Worm (Caenorhabditis elegans) whole organism, L1 larva: ENCODE results near the gene frpr-6.

Experiments used
- aha-1 ChIP-seq: fragments of 150-350 bp; optimal IDR thresholded peaks from 2 replicates; lab custom pipeline; 2014; ENCODE audit warnings: missing biosample characterization, missing genetic modification characterization
- ama-1 ChIP-seq: fragments of 150-350 bp; optimal IDR thresholded peaks from 2 replicates; lab custom pipeline; 2014
- blmp-1 ChIP-seq: fragments of 150-350 bp; optimal IDR thresholded peaks from 2 replicates; lab custom pipeline; 2014; ENCODE audit warnings: missing biosample characterization, missing genetic modification characterization
- ceh-63 ChIP-seq: fragments of 200-800 bp; sonication (Bioruptor generic); optimal IDR thresholded peaks from 2 replicates; lab custom pipeline; 2018; ENCODE audit warnings: mild to moderate bottlenecking, missing genetic modification characterization, missing compliant biosample characterization
- ces-1 ChIP-seq: fragments of 150-350 bp; optimal IDR thresholded peaks from 2 replicates; lab custom pipeline; 2014; ENCODE audit warnings: missing biosample characterization, missing genetic modification reagents, missing genetic modification characterization
- dsc-1 ChIP-seq: sonication (generic microtip); optimal IDR thresholded peaks from 2 replicates; lab custom pipeline; 2016; ENCODE audit warnings: mild to moderate bottlenecking, missing genetic modification characterization, missing compliant biosample characterization
- efl-1 ChIP-seq, 4 experiments: fragments of 150-350 bp; optimal IDR thresholded peaks in 3 of 4; peaks in 1 of 4; 1 replicate in 1 of 4; 2 replicates in 3 of 4; lab custom pipeline; 2014; ENCODE audit warnings: missing biosample characterization in 2 of 4, missing genetic modification characterization in 2 of 4, missing genetic modification reagents in 2 of 4
- ets-5 ChIP-seq: fragments of 200-800 bp; sonication (Bioruptor generic); IDR thresholded peaks from 2 replicates; pipeline ENCODE4 v1.3.6; 2022; ENCODE audit warnings: missing genetic modification characterization, missing compliant biosample characterization
- fkh-10 ChIP-seq: sonication (generic microtip); optimal IDR thresholded peaks from 2 replicates; lab custom pipeline; 2017; ENCODE audit warnings: missing biosample characterization, missing genetic modification reagents, missing genetic modification characterization
- grh-1 ChIP-seq: fragments of 200-800 bp; sonication (Bioruptor generic); IDR thresholded peaks from 2 replicates; pipeline ENCODE4 v1.3.6; 2022; ENCODE audit warnings: missing genetic modification reagents, missing genetic modification characterization, missing compliant biosample characterization
- hlh-4 ChIP-seq: sonication (generic microtip); optimal IDR thresholded peaks from 2 replicates; lab custom pipeline; 2016; ENCODE audit warnings: mild to moderate bottlenecking, missing genetic modification characterization, missing compliant biosample characterization
- hpl-2 ChIP-seq: fragments of 150-350 bp; optimal IDR thresholded peaks from 2 replicates; lab custom pipeline; 2014; ENCODE audit warnings: missing biosample characterization, missing genetic modification reagents, missing genetic modification characterization
- lin-14 ChIP-seq: fragments of 200-800 bp; sonication (Bioruptor generic); optimal IDR thresholded peaks from 2 replicates; lab custom pipeline; 2018; ENCODE audit warnings: mild to moderate bottlenecking, missing genetic modification characterization, moderate library complexity, missing compliant biosample characterization
- lin-35 ChIP-seq, 2 experiments: fragments of 150-350 bp; optimal IDR thresholded peaks; 2 replicates each; lab custom pipeline; 2014; ENCODE audit warnings: missing biosample characterization in 2 of 2, missing genetic modification characterization in 2 of 2, missing genetic modification reagents in 2 of 2
- lir-3 ChIP-seq: sonication (generic microtip); optimal IDR thresholded peaks from 2 replicates; lab custom pipeline; 2016; ENCODE audit warnings: mild to moderate bottlenecking, missing genetic modification characterization, moderate library complexity, missing compliant biosample characterization; ENCODE audit not compliant: poor library complexity
- lsy-2 ChIP-seq, 2 experiments: fragments of 150-350 bp; optimal IDR thresholded peaks; 2 replicates each; lab custom pipeline; 2014; ENCODE audit warnings: missing biosample characterization in 2 of 2, missing genetic modification characterization in 2 of 2
- mdl-1 ChIP-seq, 2 experiments: fragments of 150-350 bp; optimal IDR thresholded peaks; 2 replicates each; lab custom pipeline; 2014 to 2017; ENCODE audit warnings: missing biosample characterization in 2 of 2, missing genetic modification characterization in 2 of 2, inconsistent platforms in 1 of 2
- mef-2 ChIP-seq: fragments of 150-350 bp; optimal IDR thresholded peaks from 2 replicates; lab custom pipeline; 2014; ENCODE audit warnings: missing biosample characterization, missing genetic modification characterization
- mep-1 ChIP-seq: fragments of 150-350 bp; optimal IDR thresholded peaks from 2 replicates; lab custom pipeline; 2014; ENCODE audit warnings: missing biosample characterization, missing genetic modification characterization
- nhr-19 ChIP-seq: fragments of 200-800 bp; sonication (Bioruptor generic); conservative IDR thresholded peaks from 2 replicates; pipeline ENCODE4 v1.3.6; 2022; ENCODE audit warnings: missing genetic modification characterization, missing compliant biosample characterization
- nhr-20 ChIP-seq: sonication (generic microtip); optimal IDR thresholded peaks from 2 replicates; lab custom pipeline; 2016; ENCODE audit warnings: mild to moderate bottlenecking, missing genetic modification characterization, missing compliant biosample characterization
- nhr-76 ChIP-seq: sonication (generic microtip); optimal IDR thresholded peaks from 2 replicates; lab custom pipeline; 2017; ENCODE audit warnings: missing biosample characterization, missing genetic modification characterization
- nhr-84 ChIP-seq: sonication (generic microtip); optimal IDR thresholded peaks from 2 replicates; lab custom pipeline; 2017; ENCODE audit warnings: missing biosample characterization, missing genetic modification characterization
- nhr-85 ChIP-seq: sonication (generic microtip); peaks from one replicate; lab custom pipeline; 2016; ENCODE audit warnings: missing genetic modification characterization, inconsistent platforms, missing compliant biosample characterization
- skn-1 ChIP-seq: fragments of 150-350 bp; optimal IDR thresholded peaks from 2 replicates; lab custom pipeline; 2014; ENCODE audit warnings: missing biosample characterization, missing genetic modification characterization
- snpc-4 ChIP-seq: fragments of 150-350 bp; optimal IDR thresholded peaks from 2 replicates; lab custom pipeline; 2014; ENCODE audit warnings: missing biosample characterization, missing genetic modification characterization
- snu-23 ChIP-seq: sonication (generic microtip); optimal IDR thresholded peaks from 2 replicates; lab custom pipeline; 2016; ENCODE audit warnings: missing genetic modification characterization, missing compliant biosample characterization
- swsn-7 ChIP-seq: sonication (generic microtip); optimal IDR thresholded peaks from 2 replicates; lab custom pipeline; 2016; ENCODE audit warnings: missing genetic modification characterization, missing compliant biosample characterization
- tbx-2 ChIP-seq: sonication (generic microtip); optimal IDR thresholded peaks from 2 replicates; lab custom pipeline; 2016; ENCODE audit warnings: missing genetic modification characterization, missing compliant biosample characterization
- unc-62 ChIP-seq: fragments of 150-350 bp; optimal IDR thresholded peaks from 2 replicates; lab custom pipeline; 2014; ENCODE audit warnings: missing biosample characterization, missing genetic modification reagents, missing genetic modification characterization
- unc-98 ChIP-seq: fragments of 200-800 bp; sonication (Bioruptor generic); IDR thresholded peaks from 2 replicates; pipeline ENCODE4 v1.3.6; 2022; ENCODE audit warnings: missing genetic modification characterization, missing compliant biosample characterization
- zip-4 ChIP-seq: fragments of 200-800 bp; sonication (Bioruptor generic); optimal IDR thresholded peaks from 2 replicates; lab custom pipeline; 2018; ENCODE audit warnings: mild to moderate bottlenecking, missing genetic modification characterization, moderate library complexity, missing compliant biosample characterization

Gene frpr-6

ce11 chrV:9074360-9074834 is 26.6 kb downstream of the frpr-6 start (continued):
- TF ChIP-seq ets-5 (GFP tag; lab: Robert Waterston, UW), result no peak
- TF ChIP-seq lin-35 (GFP tag; optimal IDR thresholded peaks at IDR 0.05; lab: Kevin White, UChicago), result peak in 1 of 2 experiments; percentile 28

- TF ChIP-seq lsy-2 (tag; optimal IDR thresholded peaks at IDR 0.05; lab: Kevin White, UChicago) (peak in 1 of 2 experiments; percentile 24), nhr-76 (tag; lab: Kevin White, UChicago) (no peak), tbx-2 (tag; lab: Kevin White, UChicago) (peak; percentile 14), lin-35 (GFP tag; optimal IDR thresholded peaks at IDR 0.05; lab: Kevin White, UChicago) (peak in 1 of 2 experiments; percentile 12), mdl-1 (tag; optimal IDR thresholded peaks at IDR 0.05; lab: Kevin White, UChicago) (peak in 1 of 2 experiments; percentile 22)
Measured at ce11 chrV:9073322-9074038, 27.5 kb downstream of the frpr-6 start, which contains the start of gene oac-50. Gene oac-50 (minus strand): TSS chrV:9073540.

- TF ChIP-seq mep-1 (tag; lab: Kevin White, UChicago) (no peak), grh-1 (no peak), unc-98 (no peak), nhr-84 (tag; lab: Kevin White, UChicago) (no peak), lin-14 (GFP tag; lab: Kevin White, UChicago) (no peak), unc-62 (no peak)
Measured at ce11 chrV:9069680-9070079, 31.3 kb downstream of the frpr-6 start, which contains the start of gene T27E4.5. Gene T27E4.5 (minus strand): TSS chrV:9069780.

ce11 chrV:9067678-9068077 is 33.3 kb downstream of the frpr-6 start, which contains the start of gene fip-2:
Gene fip-2 (plus strand): TSS chrV:9067978.
- TF ChIP-seq hpl-2 (GFP tag; lab: Kevin White, UChicago) (no peak), fkh-10 (no peak), unc-62 (no peak), nhr-84 (tag; lab: Kevin White, UChicago) (no peak), ama-1 (lab: Kevin White, UChicago) (no peak), dsc-1 (tag; lab: Kevin White, UChicago) (no peak), mef-2 (tag; lab: Kevin White, UChicago) (no peak), snpc-4 (tag; lab: Kevin White, UChicago) (no peak), aha-1 (tag; lab: Kevin White, UChicago) (no peak), ces-1 (GFP tag; lab: Kevin White, UChicago) (no peak), skn-1 (tag; lab: Kevin White, UChicago) (no peak)

- TF ChIP-seq lir-3 (tag; lab: Kevin White, UChicago) (no peak), blmp-1 (tag; lab: Kevin White, UChicago) (peak; percentile 72), nhr-20 (tag; lab: Kevin White, UChicago) (peak; percentile 11), ceh-63 (GFP tag; lab: Kevin White, UChicago) (no peak), ces-1 (GFP tag; lab: Kevin White, UChicago) (no peak), nhr-85 (tag; lab: Kevin White, UChicago) (peak; percentile 91), snu-23 (GFP tag; lab: Kevin White, UChicago) (peak; percentile 16), lsy-2 (tag; optimal IDR thresholded peaks at IDR 0.05; lab: Kevin White, UChicago) (peak in 1 of 2 experiments; percentile 3), zip-4 (no peak), hpl-2 (GFP tag; lab: Kevin White, UChicago) (no peak), nhr-19 (GFP tag; lab: Robert Waterston, UW) (no peak), lin-14 (GFP tag; lab: Kevin White, UChicago) (peak; percentile 62)
- TF ChIP-seq, all 84 proteins: peak for 6
Measured at ce11 chrV:9065915-9066314, 35.0 kb downstream of the frpr-6 start.

ce11 chrV:9065001-9065400 is 36.0 kb downstream of the frpr-6 start:
- TF ChIP-seq nhr-85 (tag; lab: Kevin White, UChicago) (peak; percentile 54), mep-1 (tag; lab: Kevin White, UChicago) (no peak), efl-1 (optimal IDR thresholded peaks at IDR 0.05; lab: Kevin White, UChicago) (no peak), efl-1 (GFP tag; optimal IDR thresholded peaks at IDR 0.05 in 1 of 2; lab: Kevin White, UChicago) (peak in 1 of 2 experiments; percentile 29), swsn-7 (tag; lab: Kevin White, UChicago) (no peak), hlh-4 (tag; lab: Kevin White, UChicago) (no peak), hpl-2 (GFP tag; lab: Kevin White, UChicago) (no peak)
